Worm (Caenorhabditis elegans) whole organism, L3 larva: Measurements from ENCODE around the gene F38E1.6.

ENCODE experiments used
- R02D3.7 ChIP-seq: fragments of 150-350 bp; optimal IDR thresholded peaks from 2 replicates; lab custom pipeline; 2014; ENCODE audit warnings: missing biosample characterization, missing genetic modification characterization
- aly-2 ChIP-seq: fragments of 150-350 bp; optimal IDR thresholded peaks from 2 replicates; lab custom pipeline; 2014; ENCODE audit warnings: missing biosample characterization, missing genetic modification characterization
- ama-1 ChIP-seq: fragments of 150-350 bp; optimal IDR thresholded peaks from 2 replicates; lab custom pipeline; 2018
- ceh-16 ChIP-seq: sonication (generic microtip); optimal IDR thresholded peaks from 2 replicates; lab custom pipeline; 2017; ENCODE audit warnings: missing biosample characterization, missing genetic modification characterization
- ceh-28 ChIP-seq: fragments of 150-350 bp; optimal IDR thresholded peaks from 2 replicates; lab custom pipeline; 2014; ENCODE audit warnings: missing biosample characterization, missing genetic modification reagents, missing genetic modification characterization
- ceh-82 ChIP-seq: fragments of 150-350 bp; optimal IDR thresholded peaks from 2 replicates; lab custom pipeline; 2014; ENCODE audit warnings: missing biosample characterization, missing genetic modification characterization
- ceh-9 ChIP-seq: sonication (generic microtip); optimal IDR thresholded peaks from 2 replicates; lab custom pipeline; 2018; ENCODE audit warnings: missing biosample characterization, missing genetic modification characterization
- daf-12 ChIP-seq: fragments of 150-350 bp; optimal IDR thresholded peaks from 2 replicates; lab custom pipeline; 2014; ENCODE audit warnings: missing biosample characterization, missing genetic modification reagents, missing genetic modification characterization
- egl-27 ChIP-seq: sonication (generic microtip); optimal IDR thresholded peaks from 4 replicates; lab custom pipeline; 2017; ENCODE audit warnings: missing biosample characterization, missing genetic modification reagents, missing genetic modification characterization
- egl-5 ChIP-seq: fragments of 150-350 bp; optimal IDR thresholded peaks from 2 replicates; lab custom pipeline; 2017; ENCODE audit warnings: missing biosample characterization, missing genetic modification reagents, missing genetic modification characterization, inconsistent platforms
- elt-2 ChIP-seq: sonication (generic microtip); optimal IDR thresholded peaks from 2 replicates; lab custom pipeline; 2016; ENCODE audit warnings: missing genetic modification reagents, mild to moderate bottlenecking, missing genetic modification characterization, missing compliant biosample characterization
- elt-3 ChIP-seq, 3 experiments: fragments of 150-350 bp in 1 of 3; sonication (generic microtip) in 2 of 3; optimal IDR thresholded peaks; 2 replicates in 2 of 3; 4 replicates in 1 of 3; lab custom pipeline; 2014 to 2017; ENCODE audit warnings: missing biosample characterization in 3 of 3, missing genetic modification characterization in 3 of 3
- eor-1 ChIP-seq, 2 experiments: fragments of 150-350 bp; optimal IDR thresholded peaks; 2 replicates each; lab custom pipeline; 2014 to 2018; ENCODE audit warnings: missing biosample characterization in 2 of 2, missing genetic modification characterization in 2 of 2
- fkh-10 ChIP-seq: sonication (generic microtip); optimal IDR thresholded peaks from 2 replicates; lab custom pipeline; 2017; ENCODE audit warnings: missing biosample characterization, missing genetic modification reagents, missing genetic modification characterization
- fkh-2 ChIP-seq: fragments of 150-350 bp; optimal IDR thresholded peaks from 2 replicates; lab custom pipeline; 2014; ENCODE audit warnings: missing biosample characterization, missing genetic modification reagents, missing genetic modification characterization
- fos-1 ChIP-seq: fragments of 150-350 bp; optimal IDR thresholded peaks from 2 replicates; lab custom pipeline; 2014; ENCODE audit warnings: missing biosample characterization, missing genetic modification characterization
- hmg-11 ChIP-seq: sonication (generic microtip); optimal IDR thresholded peaks from 2 replicates; lab custom pipeline; 2016; ENCODE audit warnings: missing genetic modification characterization, missing compliant biosample characterization
- lin-15B ChIP-seq: fragments of 150-350 bp; optimal IDR thresholded peaks from 2 replicates; lab custom pipeline; 2014; ENCODE audit warnings: missing biosample characterization, missing genetic modification characterization
- lsy-12 ChIP-seq: sonication (generic microtip); optimal IDR thresholded peaks from 2 replicates; lab custom pipeline; 2016; ENCODE audit warnings: mild to moderate bottlenecking, missing genetic modification characterization, missing compliant biosample characterization
- mml-1 ChIP-seq: fragments of 150-350 bp; sonication (generic microtip); optimal IDR thresholded peaks from 3 replicates; lab custom pipeline; 2014; ENCODE audit warnings: missing biosample characterization, missing genetic modification characterization
- nfya-1 ChIP-seq: sonication (generic microtip); optimal IDR thresholded peaks from 2 replicates; lab custom pipeline; 2017; ENCODE audit warnings: missing genetic modification characterization, mild to moderate bottlenecking, missing compliant biosample characterization, antibody characterized with exemption, moderate library complexity; ENCODE audit not compliant: insufficient read depth
- nhr-12 ChIP-seq: fragments of 150-350 bp; optimal IDR thresholded peaks from 2 replicates; lab custom pipeline; 2014; ENCODE audit warnings: missing biosample characterization, missing genetic modification characterization
- nhr-237 ChIP-seq: fragments of 150-350 bp; optimal IDR thresholded peaks from 2 replicates; lab custom pipeline; 2014; ENCODE audit warnings: missing biosample characterization, missing genetic modification characterization
- nhr-28 ChIP-seq: fragments of 150-350 bp; optimal IDR thresholded peaks from 2 replicates; lab custom pipeline; 2014; ENCODE audit warnings: missing biosample characterization, missing genetic modification characterization
- nhr-67 ChIP-seq: fragments of 150-350 bp; optimal IDR thresholded peaks from 2 replicates; lab custom pipeline; 2014; ENCODE audit warnings: missing biosample characterization, missing genetic modification characterization
- nhr-76 ChIP-seq: fragments of 150-350 bp; sonication (generic microtip); optimal IDR thresholded peaks from 5 replicates; lab custom pipeline; 2014; ENCODE audit warnings: missing biosample characterization, missing genetic modification characterization
- nhr-77 ChIP-seq: fragments of 150-350 bp; optimal IDR thresholded peaks from 2 replicates; lab custom pipeline; 2014; ENCODE audit warnings: missing biosample characterization, missing genetic modification characterization
- pha-4 ChIP-seq: fragments of 150-350 bp; optimal IDR thresholded peaks from 2 replicates; lab custom pipeline; 2014; ENCODE audit warnings: missing biosample characterization, missing genetic modification reagents, missing genetic modification characterization
- pqm-1 ChIP-seq: fragments of 150-350 bp; optimal IDR thresholded peaks from 2 replicates; lab custom pipeline; 2017; ENCODE audit warnings: missing biosample characterization, missing genetic modification characterization, inconsistent platforms
- sea-2 ChIP-seq: fragments of 150-350 bp; sonication (generic microtip); optimal IDR thresholded peaks from 4 replicates; lab custom pipeline; 2014; ENCODE audit warnings: missing biosample characterization, missing genetic modification reagents, missing genetic modification characterization
- snpc-4 ChIP-seq: fragments of 150-350 bp; optimal IDR thresholded peaks from 2 replicates; lab custom pipeline; 2014; ENCODE audit warnings: missing biosample characterization, missing genetic modification characterization
- zag-1 ChIP-seq: fragments of 150-350 bp; optimal IDR thresholded peaks from 2 replicates; lab custom pipeline; 2014; ENCODE audit warnings: missing biosample characterization, missing genetic modification characterization
- ztf-11 ChIP-seq: fragments of 150-350 bp; optimal IDR thresholded peaks from 2 replicates; lab custom pipeline; 2014; ENCODE audit warnings: missing biosample characterization, missing genetic modification characterization
- ztf-4 ChIP-seq: fragments of 150-350 bp; optimal IDR thresholded peaks from 2 replicates; lab custom pipeline; 2014; ENCODE audit warnings: missing biosample characterization, missing genetic modification characterization

F38E1.6 gene

DNA sequence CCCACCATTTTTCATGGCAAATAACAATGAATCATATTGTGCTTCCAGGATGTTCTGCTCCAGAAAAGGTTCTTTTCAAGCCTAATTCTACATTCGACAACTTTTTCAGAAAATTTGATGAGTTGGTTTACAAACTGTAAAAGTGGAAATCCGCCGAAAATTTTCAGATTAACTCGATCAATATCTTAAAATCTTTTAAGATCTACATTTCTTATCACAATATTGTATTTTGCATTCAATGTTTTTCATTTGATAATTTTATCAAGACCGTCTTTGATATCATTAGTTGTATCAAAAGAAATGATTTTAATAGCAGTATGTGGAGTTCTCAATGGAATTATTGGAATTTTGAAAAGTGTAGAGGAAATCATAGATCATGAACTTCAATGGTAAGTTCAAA is at the start of gene F38E1.6:
TSS of gene F38E1.6 (plus strand) at position 301 of the 400 bp plus-strand sequence.
- TF ChIP-seq ceh-16 (tag; lab: Kevin White, UChicago) (no peak), nhr-12 (tag; lab: Kevin White, UChicago) (no peak), fkh-10 (GFP tag; lab: Kevin White, UChicago) (no peak), pqm-1 (tag; lab: Kevin White, UChicago) (no peak), ztf-4 (tag; lab: Kevin White, UChicago) (no peak), mml-1 (tag; lab: Kevin White, UChicago) (no peak), nfya-1 (tag; lab: Kevin White, UChicago) (no peak)

DNA sequence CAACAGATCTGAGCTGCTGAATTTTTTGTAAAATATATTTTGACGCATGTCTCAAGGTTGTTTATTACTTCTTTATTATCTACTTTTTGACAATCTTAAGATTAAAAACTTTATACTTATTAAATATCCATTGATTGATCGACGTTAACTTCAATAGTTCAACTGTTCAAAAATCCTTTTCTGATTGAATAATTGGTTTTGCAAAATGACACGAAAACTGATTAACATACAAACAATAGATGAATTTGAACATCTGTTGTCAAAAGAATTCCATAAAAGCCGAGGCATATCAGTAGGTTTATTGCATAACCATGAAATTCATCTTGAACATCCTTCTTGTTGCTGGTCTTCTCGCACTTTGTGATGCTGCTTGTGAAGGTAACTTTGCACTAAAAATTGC is 48.7 kb upstream of the F38E1.6 start, which contains the start of gene W02D7.12:
TSS of gene W02D7.12 (plus strand) at position 301 of the 400 bp plus-strand sequence.
- TF ChIP-seq daf-12 (tag; lab: Kevin White, UChicago) (no peak), ztf-4 (tag; lab: Kevin White, UChicago) (no peak), ceh-28 (tag; lab: Kevin White, UChicago) (no peak), nhr-77 (tag; lab: Kevin White, UChicago) (no peak), nhr-67 (tag; lab: Kevin White, UChicago) (no peak), zag-1 (no peak), R02D3.7 (no peak), nhr-76 (tag; lab: Kevin White, UChicago) (no peak), elt-3 (tag; optimal IDR thresholded peaks at IDR 0.05; lab: Kevin White, UChicago) (no peak), nfya-1 (tag; lab: Kevin White, UChicago) (no peak)

DNA sequence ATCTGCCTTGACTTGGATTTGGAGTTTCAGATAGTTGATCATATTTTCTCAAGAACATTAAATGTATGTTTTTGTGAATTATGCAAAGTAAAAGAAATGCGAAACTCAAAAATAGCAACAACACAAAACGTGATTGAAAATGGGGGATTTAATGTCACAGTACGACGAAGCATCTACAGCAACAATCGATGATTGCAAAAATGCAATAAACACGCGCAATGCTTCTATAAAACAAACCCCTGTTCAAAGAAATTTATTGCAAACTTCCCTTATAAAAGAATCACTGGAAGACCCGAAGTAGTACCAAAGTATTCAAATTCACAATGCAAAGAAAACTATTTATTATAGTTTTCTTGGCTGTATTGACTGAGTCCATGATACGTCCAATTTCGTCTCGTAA is 41.8 kb upstream of the F38E1.6 start, which contains the start of gene clec-219:
TSS of gene clec-219 (plus strand) at position 301 of the 400 bp plus-strand sequence.
- TF ChIP-seq fkh-2 (tag; lab: Kevin White, UChicago) (no peak), ceh-16 (tag; lab: Kevin White, UChicago) (no peak), ztf-11 (tag; lab: Kevin White, UChicago) (no peak), ceh-82 (tag; lab: Kevin White, UChicago) (no peak), mml-1 (tag; lab: Kevin White, UChicago) (no peak), lsy-12 (no peak), fkh-10 (GFP tag; lab: Kevin White, UChicago) (no peak), nhr-12 (tag; lab: Kevin White, UChicago) (no peak), pha-4 (tag; lab: Kevin White, UChicago) (no peak), elt-2 (tag; lab: Kevin White, UChicago) (no peak), fos-1 (no peak), pqm-1 (tag; lab: Kevin White, UChicago) (no peak), eor-1 (tag; optimal IDR thresholded peaks at IDR 0.05; lab: Kevin White, UChicago) (no peak), ama-1 (lab: Kevin White, UChicago) (no peak)

DNA sequence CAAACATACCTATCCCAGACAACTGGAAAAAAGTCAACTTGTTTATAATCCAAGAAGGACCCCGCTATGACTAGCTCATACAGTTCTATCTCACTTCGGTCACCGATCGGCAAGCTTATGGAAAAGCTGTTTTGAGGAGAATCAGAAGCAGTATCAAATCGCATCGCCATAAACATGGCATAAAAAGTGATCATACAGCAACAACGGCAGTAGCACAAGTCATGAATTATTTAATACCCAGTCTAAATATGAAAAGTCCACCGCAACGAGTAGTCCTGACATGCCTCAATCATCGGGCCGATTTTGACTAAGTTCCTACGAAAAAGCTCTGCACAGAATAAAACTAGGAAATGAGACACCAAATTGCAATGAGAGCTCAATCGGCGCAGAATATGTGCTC is 36.3 kb upstream of the F38E1.6 start:
- no peak for TF ChIP-seq nfya-1 (tag; lab: Kevin White, UChicago)
- no peak for TF ChIP-seq zag-1
- no peak for TF ChIP-seq nhr-28
- TF ChIP-seq egl-27 (tag; lab: Kevin White, UChicago) = no peak
- no peak for TF ChIP-seq lin-15B (tag; lab: Kevin White, UChicago)
- TF ChIP-seq aly-2 (tag; lab: Kevin White, UChicago) = no peak

DNA sequence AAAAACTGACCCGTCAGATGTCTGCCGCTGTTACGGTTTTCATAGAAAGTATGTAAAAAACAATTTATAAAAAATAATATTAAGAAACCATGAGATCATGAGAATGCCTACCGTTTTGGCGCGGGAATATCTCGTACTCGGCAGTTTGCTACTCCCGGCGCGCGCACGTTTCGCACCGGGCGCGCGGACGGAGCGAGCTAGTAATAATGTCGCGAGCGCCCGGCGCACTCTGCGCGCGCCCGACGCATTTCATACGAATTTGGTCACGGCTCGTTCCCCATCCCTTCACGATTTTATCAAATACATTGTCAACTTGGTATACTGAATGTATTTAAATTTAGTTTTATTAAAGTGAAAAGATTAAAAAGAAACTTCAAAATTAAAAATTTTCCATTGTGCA is 34.0 kb upstream of the F38E1.6 start:
- TF ChIP-seq pha-4 (tag; lab: Kevin White, UChicago) = no peak
- no peak for TF ChIP-seq pqm-1 (tag; lab: Kevin White, UChicago)
- no peak for TF ChIP-seq ama-1 (lab: Kevin White, UChicago)
- TF ChIP-seq daf-12 (tag; lab: Kevin White, UChicago) = no peak
- no peak for TF ChIP-seq aly-2 (tag; lab: Kevin White, UChicago)
- TF ChIP-seq ceh-28 (tag; lab: Kevin White, UChicago) = no peak
- TF ChIP-seq zag-1 = no peak
- no peak for TF ChIP-seq snpc-4
- no peak for TF ChIP-seq fos-1

DNA sequence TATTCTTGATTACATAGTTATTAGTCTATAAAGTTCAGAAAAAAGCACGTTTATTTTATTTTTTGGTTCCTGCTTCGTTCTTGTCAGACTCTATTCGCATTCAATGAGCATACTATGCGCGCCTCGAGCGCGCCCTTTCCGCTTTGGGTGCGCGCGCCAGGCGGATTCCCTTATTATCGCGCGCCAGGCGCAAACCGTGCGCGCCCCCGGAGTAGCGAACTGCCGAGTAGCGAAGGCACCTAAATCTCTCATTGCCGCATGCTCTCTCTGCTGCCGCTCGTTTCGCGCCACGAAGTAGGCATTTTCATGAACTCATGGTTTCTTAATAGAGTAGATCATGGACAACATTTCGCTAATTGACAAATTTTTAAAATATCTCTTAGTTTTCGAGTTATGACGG is 32.8 kb upstream of the F38E1.6 start:
- TF ChIP-seq nhr-28 (no peak), eor-1 (tag; optimal IDR thresholded peaks at IDR 0.05; lab: Kevin White, UChicago) (no peak), elt-3 (tag; optimal IDR thresholded peaks at IDR 0.05; lab: Kevin White, UChicago) (no peak), ama-1 (lab: Kevin White, UChicago) (no peak), fkh-2 (tag; lab: Kevin White, UChicago) (no peak), aly-2 (tag; lab: Kevin White, UChicago) (no peak), sea-2 (GFP tag; lab: Kevin White, UChicago) (no peak), nhr-76 (tag; lab: Kevin White, UChicago) (no peak), hmg-11 (tag; lab: Kevin White, UChicago) (no peak), lin-15B (tag; lab: Kevin White, UChicago) (no peak), egl-5 (tag; lab: Kevin White, UChicago) (no peak), nhr-12 (tag; lab: Kevin White, UChicago) (no peak), egl-27 (tag; lab: Kevin White, UChicago) (no peak), fkh-10 (GFP tag; lab: Kevin White, UChicago) (no peak), ceh-9 (tag; lab: Kevin White, UChicago) (no peak), R02D3.7 (no peak), nhr-237 (tag; lab: Kevin White, UChicago) (no peak)
